Worm (Caenorhabditis elegans) whole organism, L1 larva: ENCODE data around the gene R01H2.2.

Experiments used
- jun-1 ChIP-seq: fragments of 150-350 bp; optimal IDR thresholded peaks from 2 replicates; lab custom pipeline; 2014; ENCODE audit warnings: missing biosample characterization, missing genetic modification reagents, missing genetic modification characterization
- lsy-2 ChIP-seq, 2 experiments: fragments of 150-350 bp; optimal IDR thresholded peaks; 2 replicates each; lab custom pipeline; 2014; ENCODE audit warnings: missing biosample characterization in 2 of 2, missing genetic modification characterization in 2 of 2
- pqm-1 ChIP-seq: sonication (generic microtip); optimal IDR thresholded peaks from 3 replicates; lab custom pipeline; 2017; ENCODE audit warnings: missing biosample characterization, missing genetic modification characterization
- snpc-4 ChIP-seq: fragments of 150-350 bp; optimal IDR thresholded peaks from 2 replicates; lab custom pipeline; 2014; ENCODE audit warnings: missing biosample characterization, missing genetic modification characterization
- zag-1 ChIP-seq: fragments of 150-350 bp; optimal IDR thresholded peaks from 2 replicates; lab custom pipeline; 2014; ENCODE audit warnings: missing biosample characterization, missing genetic modification characterization

DNA sequence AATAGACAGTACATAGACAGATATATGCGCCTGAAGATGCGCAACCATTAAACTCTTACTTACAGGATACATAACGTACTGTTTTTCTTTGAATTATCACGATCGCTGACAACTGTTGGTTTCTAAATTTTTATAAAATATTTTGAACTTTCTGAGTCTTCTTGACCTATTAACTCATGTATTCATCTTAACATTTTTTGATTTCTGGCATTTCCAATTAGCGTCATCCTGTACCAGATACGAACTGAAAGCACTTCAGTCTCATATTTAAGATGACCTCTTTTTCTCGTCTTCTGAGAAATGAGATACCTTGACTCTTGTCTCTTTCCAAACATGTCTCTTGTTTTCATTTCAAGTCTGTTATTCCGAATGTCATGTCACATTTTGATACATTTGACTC is 42.6 kb upstream of the R01H2.2 start:
- no peak for TF ChIP-seq jun-1 (tag; lab: Kevin White, UChicago)
- no peak for TF ChIP-seq lsy-2 (tag; optimal IDR thresholded peaks at IDR 0.05; lab: Kevin White, UChicago)
- no peak for TF ChIP-seq snpc-4
- no peak for TF ChIP-seq pqm-1
- TF ChIP-seq zag-1 (tag; lab: Kevin White, UChicago): no peak
